Fruit fly (Drosophila melanogaster) whole organism, embryonic: ENCODE measurements around the gene CG17300.

Experiments
- B-H2 ChIP-seq: fragments of 200-800 bp; sonication (Bioruptor generic); optimal IDR thresholded peaks from 2 replicates; lab custom pipeline; 2018; ENCODE audit warnings: missing biosample characterization, mild to moderate bottlenecking, missing genetic modification characterization
- Bdp1 ChIP-seq: fragments of 200-800 bp; sonication (Bioruptor generic); optimal IDR thresholded peaks from 3 replicates; lab custom pipeline; 2016; ENCODE audit warnings: missing biosample characterization, missing genetic modification characterization
- Blimp-1 ChIP-seq: fragments of 200-800 bp; sonication (Bioruptor generic); optimal IDR thresholded peaks from 3 replicates; lab custom pipeline; 2018; ENCODE audit warnings: missing biosample characterization, missing genetic modification characterization, mild to moderate bottlenecking, moderate library complexity, missing genetic modification reagents
- CG1024 ChIP-seq: fragments of 200-800 bp; sonication (Bioruptor generic); IDR thresholded peaks from 2 replicates; pipeline ENCODE4 v1.3.6; 2022; ENCODE audit warnings: missing biosample characterization, missing genetic modification characterization
- CG11398 ChIP-seq: fragments of 200-800 bp; sonication (Bioruptor generic); optimal IDR thresholded peaks from 2 replicates; lab custom pipeline; 2016; ENCODE audit warnings: missing biosample characterization, missing genetic modification characterization
- CG12744 ChIP-seq: fragments of 200-800 bp; sonication (Bioruptor generic); optimal IDR thresholded peaks from 2 replicates; lab custom pipeline; 2016; ENCODE audit warnings: missing biosample characterization, missing genetic modification characterization
- CG13894 ChIP-seq: fragments of 200-800 bp; sonication (Bioruptor generic); optimal IDR thresholded peaks from 3 replicates; lab custom pipeline; 2018; ENCODE audit warnings: missing biosample characterization, mild to moderate bottlenecking, missing genetic modification characterization, moderate library complexity
- CG15514 ChIP-seq: fragments of 200-800 bp; sonication (Bioruptor generic); optimal IDR thresholded peaks from 3 replicates; lab custom pipeline; 2017; ENCODE audit warnings: missing biosample characterization, missing genetic modification characterization, mild to moderate bottlenecking, moderate library complexity, missing genetic modification reagents
- CG15601 ChIP-seq: fragments of 200-800 bp; sonication (Bioruptor generic); optimal IDR thresholded peaks from 3 replicates; lab custom pipeline; 2019; ENCODE audit warnings: missing biosample characterization, mild to moderate bottlenecking, missing genetic modification characterization, moderate library complexity
- CG1603 ChIP-seq: fragments of 200-800 bp; sonication (Bioruptor generic); optimal IDR thresholded peaks from 2 replicates; lab custom pipeline; 2019; ENCODE audit warnings: missing biosample characterization, mild to moderate bottlenecking, missing genetic modification characterization, moderate library complexity
- CG16779 ChIP-seq: fragments of 200-800 bp; sonication (Bioruptor generic); IDR thresholded peaks from 2 replicates; pipeline ENCODE4 v1.3.6; 2022; ENCODE audit warnings: missing biosample characterization, missing genetic modification characterization
- CG2202 ChIP-seq: fragments of 200-800 bp; sonication (Bioruptor generic); optimal IDR thresholded peaks from 2 replicates; lab custom pipeline; 2018; ENCODE audit warnings: missing biosample characterization, mild to moderate bottlenecking, missing genetic modification characterization
- CG2712 ChIP-seq: fragments of 200-800 bp; optimal IDR thresholded peaks from 3 replicates; lab custom pipeline; 2019; ENCODE audit warnings: missing biosample characterization, mild to moderate bottlenecking, missing genetic modification characterization, moderate library complexity
- CG33557 ChIP-seq: fragments of 200-800 bp; sonication (Bioruptor generic); optimal IDR thresholded peaks from 2 replicates; lab custom pipeline; 2019; ENCODE audit warnings: missing biosample characterization, mild to moderate bottlenecking, missing genetic modification characterization, moderate library complexity
- CG3407 ChIP-seq: fragments of 200-800 bp; sonication (Bioruptor generic); optimal IDR thresholded peaks from 2 replicates; lab custom pipeline; 2018; ENCODE audit warnings: missing biosample characterization, mild to moderate bottlenecking, missing genetic modification characterization
- CG5245 ChIP-seq: fragments of 200-800 bp; sonication (Bioruptor generic); optimal IDR thresholded peaks from 3 replicates; lab custom pipeline; 2016; ENCODE audit warnings: missing biosample characterization, missing genetic modification characterization
- CG6175 ChIP-seq: fragments of 200-800 bp; sonication (Bioruptor generic); IDR thresholded peaks from 3 replicates; pipeline ENCODE4 v1.3.6; 2022; ENCODE audit warnings: missing biosample characterization, missing genetic modification characterization
- CG6791 ChIP-seq: fragments of 200-800 bp; sonication (Bioruptor generic); IDR thresholded peaks from 3 replicates; pipeline ENCODE4 v1.3.6; 2022; ENCODE audit warnings: missing biosample characterization, missing genetic modification characterization; ENCODE audit not compliant: partially characterized antibody
- CG8290 ChIP-seq, 3 experiments: fragments of 200-800 bp; sonication (Bioruptor generic); optimal IDR thresholded peaks; 2 replicates each; lab custom pipeline; 2016 to 2019; ENCODE audit warnings: missing biosample characterization in 3 of 3, missing genetic modification characterization in 3 of 3, mild to moderate bottlenecking in 2 of 3, moderate library complexity in 1 of 3
- CG9932 ChIP-seq: fragments of 200-800 bp; sonication (Bioruptor generic); IDR thresholded peaks from 2 replicates; pipeline ENCODE4 v1.3.6; 2022; ENCODE audit warnings: missing biosample characterization, missing genetic modification characterization
- Elba2 ChIP-seq: fragments of 200-800 bp; sonication (Bioruptor generic); optimal IDR thresholded peaks from 3 replicates; lab custom pipeline; 2016; ENCODE audit warnings: missing biosample characterization, missing genetic modification characterization
- HLH4C ChIP-seq: fragments of 200-800 bp; sonication (Bioruptor generic); IDR thresholded peaks from 3 replicates; pipeline ENCODE4 v1.3.6; 2022; ENCODE audit warnings: missing biosample characterization, missing genetic modification characterization; ENCODE audit not compliant: partially characterized antibody
- Myb ChIP-seq: fragments of 200-800 bp; sonication (Bioruptor generic); optimal IDR thresholded peaks from 2 replicates; lab custom pipeline; 2016; ENCODE audit warnings: missing biosample characterization, missing genetic modification characterization
- Nf-YB ChIP-seq: fragments of 200-800 bp; sonication (Bioruptor generic); optimal IDR thresholded peaks from 3 replicates; lab custom pipeline; 2019; ENCODE audit warnings: missing biosample characterization, mild to moderate bottlenecking, missing genetic modification characterization, moderate library complexity
- Nf-YC ChIP-seq: fragments of 200-800 bp; optimal IDR thresholded peaks from 3 replicates; lab custom pipeline; 2019; ENCODE audit warnings: missing biosample characterization, mild to moderate bottlenecking, missing genetic modification characterization, moderate library complexity
- Rfx ChIP-seq: fragments of 200-800 bp; sonication (Bioruptor generic); IDR thresholded peaks from 2 replicates; pipeline ENCODE4 v1.3.6; 2022; ENCODE audit warnings: missing biosample characterization, missing genetic modification characterization
- Sin3A ChIP-seq: fragments of >200 bp; optimal IDR thresholded peaks from 2 replicates; lab custom pipeline; 2018
- Six4 ChIP-seq: fragments of 200-800 bp; sonication (Bioruptor generic); optimal IDR thresholded peaks from 2 replicates; lab custom pipeline; 2016; ENCODE audit warnings: missing biosample characterization, missing genetic modification characterization
- Stat92E ChIP-seq, 3 experiments: fragments of >200 bp in 2 of 3; fragments of 200-800 bp in 1 of 3; sonication (Bioruptor generic) in 1 of 3; optimal IDR thresholded peaks; 2 replicates each; lab custom pipeline; 2017 to 2019; ENCODE audit warnings: missing biosample characterization in 3 of 3, missing genetic modification characterization in 3 of 3, mild to moderate bottlenecking in 1 of 3, moderate library complexity in 1 of 3
- ac ChIP-seq: fragments of 200-800 bp; sonication (Bioruptor generic); optimal IDR thresholded peaks from 3 replicates; lab custom pipeline; 2017; ENCODE audit warnings: missing biosample characterization, mild to moderate bottlenecking, missing genetic modification characterization
- ap ChIP-seq: fragments of 200-800 bp; sonication (Bioruptor generic); IDR thresholded peaks from 2 replicates; pipeline ENCODE4 v1.3.6; 2022; ENCODE audit warnings: missing biosample characterization, missing genetic modification characterization
- ara ChIP-seq: fragments of 200-800 bp; sonication (Bioruptor generic); IDR thresholded peaks from 2 replicates; pipeline ENCODE4 v1.3.6; 2022; ENCODE audit warnings: missing biosample characterization, missing genetic modification characterization
- bowl ChIP-seq: fragments of 200-800 bp; sonication (Bioruptor generic); IDR thresholded peaks from 2 replicates; pipeline ENCODE4 v1.3.6; 2022; ENCODE audit warnings: missing biosample characterization, missing genetic modification characterization
- chinmo ChIP-seq: fragments of 200-800 bp; sonication (Bioruptor generic); IDR thresholded peaks from 4 replicates; pipeline ENCODE4 v1.3.6; 2022; ENCODE audit warnings: missing biosample characterization, missing genetic modification characterization; ENCODE audit not compliant: partially characterized antibody
- chm ChIP-seq: fragments of 200-800 bp; sonication (Bioruptor generic); IDR thresholded peaks from 2 replicates; pipeline ENCODE4 v1.3.6; 2022; ENCODE audit warnings: missing biosample characterization, missing genetic modification characterization
- dysf ChIP-seq: fragments of 200-800 bp; sonication (Bioruptor generic); IDR thresholded peaks from 3 replicates; pipeline ENCODE4 v1.3.6; 2022; ENCODE audit warnings: missing biosample characterization, missing genetic modification characterization
- eyg ChIP-seq: fragments of 200-800 bp; sonication (Bioruptor generic); optimal IDR thresholded peaks from 3 replicates; lab custom pipeline; 2016; ENCODE audit warnings: missing biosample characterization, missing genetic modification characterization
- fu2 ChIP-seq: fragments of 200-800 bp; sonication (Bioruptor generic); optimal IDR thresholded peaks from 2 replicates; lab custom pipeline; 2016; ENCODE audit warnings: missing biosample characterization, missing genetic modification characterization
- gro ChIP-seq: fragments of 200-800 bp; sonication (Bioruptor generic); optimal IDR thresholded peaks from 2 replicates; lab custom pipeline; 2016; ENCODE audit warnings: missing biosample characterization, missing genetic modification characterization
- lilli ChIP-seq: fragments of 200-800 bp; sonication (Bioruptor generic); optimal IDR thresholded peaks from 3 replicates; lab custom pipeline; 2016; ENCODE audit warnings: missing biosample characterization, missing genetic modification characterization
- maf-S ChIP-seq: fragments of 200-800 bp; sonication (Bioruptor generic); optimal IDR thresholded peaks from 2 replicates; lab custom pipeline; 2016; ENCODE audit warnings: missing biosample characterization, missing genetic modification characterization
- otp ChIP-seq: fragments of 200-800 bp; sonication (Bioruptor generic); IDR thresholded peaks from 3 replicates; pipeline ENCODE4, ENCODE4 v1.3.6; 2022; ENCODE audit warnings: missing biosample characterization, missing genetic modification characterization
- pho ChIP-seq: fragments of 200-800 bp; sonication (Bioruptor generic); optimal IDR thresholded peaks from 2 replicates; lab custom pipeline; 2016; ENCODE audit warnings: missing biosample characterization, missing genetic modification characterization
- prd ChIP-seq, 3 experiments: fragments of >200 bp in 2 of 3; fragments of 200-800 bp in 1 of 3; sonication (Bioruptor generic) in 1 of 3; optimal IDR thresholded peaks in 2 of 3; IDR thresholded peaks in 1 of 3; 2 replicates in 2 of 3; 3 replicates in 1 of 3; pipeline versions ENCODE4 v1.3.6 to Lab custom; 2017 to 2022; ENCODE audit warnings: missing biosample characterization in 1 of 3, missing genetic modification characterization in 1 of 3
- run ChIP-seq: fragments of 200-800 bp; sonication (Bioruptor generic); optimal IDR thresholded peaks from 3 replicates; lab custom pipeline; 2018; ENCODE audit warnings: missing biosample characterization, mild to moderate bottlenecking, missing genetic modification characterization
- sd ChIP-seq: fragments of 200-800 bp; sonication (Bioruptor generic); optimal IDR thresholded peaks from 3 replicates; lab custom pipeline; 2018; ENCODE audit warnings: missing biosample characterization, mild to moderate bottlenecking, missing genetic modification characterization, moderate library complexity
- slbo ChIP-seq: fragments of 200-800 bp; sonication (Bioruptor generic); IDR thresholded peaks from 2 replicates; pipeline ENCODE4 v1.3.6; 2022; ENCODE audit warnings: missing biosample characterization, missing genetic modification characterization
- sqz ChIP-seq: fragments of 200-800 bp; sonication (Bioruptor generic); optimal IDR thresholded peaks from 3 replicates; lab custom pipeline; 2018; ENCODE audit warnings: missing biosample characterization, mild to moderate bottlenecking, missing genetic modification characterization
- sug ChIP-seq: fragments of 200-800 bp; optimal IDR thresholded peaks from 2 replicates; lab custom pipeline; 2019; ENCODE audit warnings: missing biosample characterization, mild to moderate bottlenecking, missing genetic modification characterization, moderate library complexity

The CG17300 gene

DNA sequence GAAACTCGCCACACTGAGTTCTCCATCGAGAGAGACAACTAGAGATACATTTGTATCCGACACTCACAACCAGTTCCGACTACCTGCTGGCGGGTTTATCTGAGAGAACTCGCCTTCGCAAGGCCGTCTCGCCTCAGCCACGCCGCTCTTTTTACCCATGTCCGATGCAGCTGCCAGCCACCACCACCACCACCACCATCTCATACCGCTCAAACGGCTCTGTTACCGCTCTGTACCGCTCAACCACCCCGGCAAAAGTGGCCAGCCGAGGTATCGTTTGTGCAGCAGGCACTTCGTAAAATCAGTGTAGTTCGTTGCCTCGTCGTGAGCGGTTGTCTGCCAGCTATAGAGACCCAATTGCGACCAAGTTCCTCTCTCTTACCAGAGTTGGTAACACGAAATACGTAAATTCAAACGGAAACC, 26.9 kb upstream of the CG17300 start, which contains the start of gene trn:
Gene trn (plus strand): TSS at position 302 of the 423 bp plus-strand sequence.
- TF ChIP-seq CG5245 (peak; percentile 48), Rfx (GFP tag; lab: Robert Waterston, UW) (peak; percentile 38; the same call in 1 of the 2 replicates), otp (GFP tag; lab: Robert Waterston, UW) (peak; percentile 79), CG15601 (peak; percentile 29), fu2 (GFP tag; lab: Kevin White, UChicago) (no peak), dysf (GFP tag; lab: Robert Waterston, UW) (no peak; the same call in 2 of the 3 replicates), CG8290 (GFP tag; optimal IDR thresholded peaks at IDR 0.05; lab: Kevin White, UChicago) (peak; percentile 23), CG8290 (tag; optimal IDR thresholded peaks at IDR 0.05; lab: Kevin White, UChicago) (peak in 1 of 2 experiments; percentile 66), sug (tag; lab: Kevin White, UChicago) (peak; percentile 38), CG1603 (tag; lab: Kevin White, UChicago) (peak; percentile 17), Nf-YB (GFP tag; lab: Kevin White, UChicago) (peak; percentile 29), Nf-YC (peak; percentile 56), Myb (GFP tag; lab: Kevin White, UChicago) (no peak), sd (tag; lab: Kevin White, UChicago) (peak; percentile 31), Six4 (GFP tag; lab: Kevin White, UChicago) (no peak), CG11398 (GFP tag; lab: Kevin White, UChicago) (peak; percentile 51), CG9932 (GFP tag; lab: Robert Waterston, UW) (peak; percentile 35; the same call in 1 of the 2 replicates), CG6791 (GFP tag; lab: Robert Waterston, UW) (peak; percentile 48; the same call in 1 of the 3 replicates), ap (GFP tag; lab: Robert Waterston, UW) (no peak), CG2202 (tag; lab: Kevin White, UChicago) (peak; percentile 42), Bdp1 (GFP tag; lab: Kevin White, UChicago) (peak; percentile 12), gro (GFP tag; lab: Kevin White, UChicago) (peak; percentile 41), Elba2 (GFP tag; lab: Kevin White, UChicago) (peak; percentile 17), chinmo (peak; percentile 98), B-H2 (peak; percentile 41), CG16779 (GFP tag; lab: Robert Waterston, UW) (peak; percentile 39; the same call in 1 of the 2 replicates), CG33557 (GFP tag; lab: Kevin White, UChicago) (peak; percentile 58), chm (peak; percentile 92), CG12744 (GFP tag; lab: Kevin White, UChicago) (no peak), CG3407 (GFP tag; lab: Kevin White, UChicago) (no peak), HLH4C (GFP tag; lab: Robert Waterston, UW) (peak; percentile 24; the same call in 1 of the 3 replicates), CG6175 (0 out of 3 replicates have a peak, but pooled peaks have one; percentile 9), ara (GFP tag; lab: Robert Waterston, UW) (peak; percentile 44; the same call in 1 of the 2 replicates), CG15514 (GFP tag; lab: Kevin White, UChicago) (peak; percentile 35), bowl (0 out of 2 replicates have a peak, but pooled peaks have one; percentile 60), slbo (GFP tag; lab: Robert Waterston, UW) (peak; percentile 41; the same call in 1 of the 2 replicates), sqz (GFP tag; lab: Kevin White, UChicago) (peak; percentile 75), run (no peak), maf-S (GFP tag; lab: Kevin White, UChicago) (no peak), CG13894 (tag; lab: Kevin White, UChicago) (peak; percentile 56), CG2712 (tag; lab: Kevin White, UChicago) (peak; percentile 36), Sin3A (lab: Kevin White, UChicago) (no peak), ac (GFP tag; lab: Kevin White, UChicago) (peak; percentile 83), lilli (peak; percentile 43), pho (no peak), Blimp-1 (GFP tag; lab: Kevin White, UChicago) (no peak), Stat92E (GFP tag; optimal IDR thresholded peaks at IDR 0.05; lab: Kevin White, UChicago) (peak in 1 of 3 experiments; percentile 71), eyg (GFP tag; lab: Kevin White, UChicago) (no peak), CG1024 (GFP tag; lab: Robert Waterston, UW) (0 out of 2 replicates have a peak, but pooled peaks have one; percentile 24), prd (optimal IDR thresholded peaks at IDR 0.05; lab: Kevin White, UChicago) (no peak), prd (GFP tag; IDR thresholded peaks at IDR 0.05; lab: Robert Waterston, UW) (0 out of 3 replicates have a peak, but pooled peaks have one; percentile 20)
